Worm (Caenorhabditis elegans) whole organism, late embryonic: ENCODE results near the gene srbc-77.
"Not testable (repeated sequence)": the region's sequence is repeated elsewhere in the genome, so short reads cannot be mapped to it uniquely, and the experiment has no call there.

Source experiments
- K02D7.2 ChIP-seq: sonication (generic microtip); optimal IDR thresholded peaks from 2 replicates; lab custom pipeline; 2017; ENCODE audit warnings: mild to moderate bottlenecking, missing genetic modification characterization, missing compliant biosample characterization
- K09A11.1 ChIP-seq: sonication (generic microtip); optimal IDR thresholded peaks from 2 replicates; lab custom pipeline; 2017; ENCODE audit warnings: antibody characterized with exemption, mild to moderate bottlenecking, missing genetic modification characterization, missing compliant biosample characterization; ENCODE audit not compliant: insufficient read depth
- Y22D7AL.16 ChIP-seq: sonication (generic microtip); optimal IDR thresholded peaks from 2 replicates; lab custom pipeline; 2016; ENCODE audit warnings: missing genetic modification characterization, missing compliant biosample characterization
- ahr-1 ChIP-seq: sonication (generic microtip); optimal IDR thresholded peaks from 2 replicates; lab custom pipeline; 2016; ENCODE audit warnings: missing genetic modification characterization, missing compliant biosample characterization
- ama-1 ChIP-seq: fragments of 150-350 bp; optimal IDR thresholded peaks from 2 replicates; lab custom pipeline; 2014
- ceh-14 ChIP-seq: sonication (generic microtip); optimal IDR thresholded peaks from 2 replicates; lab custom pipeline; 2016; ENCODE audit warnings: missing genotype, missing genetic modification characterization, missing compliant biosample characterization
- ceh-19 ChIP-seq: fragments of 200-800 bp; sonication (Bioruptor generic); optimal IDR thresholded peaks from 2 replicates; lab custom pipeline; 2018; ENCODE audit warnings: mild to moderate bottlenecking, missing genetic modification characterization, missing compliant biosample characterization
- ceh-2 ChIP-seq: sonication (generic microtip); optimal IDR thresholded peaks from 2 replicates; lab custom pipeline; 2016; ENCODE audit warnings: missing genotype, missing genetic modification characterization, missing compliant biosample characterization
- ceh-22 ChIP-seq: sonication (generic microtip); optimal IDR thresholded peaks from 2 replicates; lab custom pipeline; 2017; ENCODE audit warnings: missing biosample characterization, missing genetic modification characterization
- ceh-30 ChIP-seq: fragments of 150-350 bp; optimal IDR thresholded peaks from 2 replicates; lab custom pipeline; 2014; ENCODE audit warnings: missing biosample characterization, missing genetic modification characterization
- ceh-34 ChIP-seq: sonication (generic microtip); optimal IDR thresholded peaks from 2 replicates; lab custom pipeline; 2016; ENCODE audit warnings: mild to moderate bottlenecking, missing genetic modification characterization, missing compliant biosample characterization
- ceh-48 ChIP-seq: sonication (generic microtip); optimal IDR thresholded peaks from 2 replicates; lab custom pipeline; 2016; ENCODE audit warnings: missing genetic modification characterization, inconsistent platforms, missing compliant biosample characterization
- ceh-6 ChIP-seq: fragments of 200-800 bp; sonication (Bioruptor generic); optimal IDR thresholded peaks from 2 replicates; lab custom pipeline; 2018; ENCODE audit warnings: mild to moderate bottlenecking, missing genetic modification characterization, missing compliant biosample characterization
- elt-2 ChIP-seq: sonication (generic microtip); optimal IDR thresholded peaks from 2 replicates; lab custom pipeline; 2016; ENCODE audit warnings: missing genetic modification reagents, missing genetic modification characterization, missing compliant biosample characterization
- elt-4 ChIP-seq: sonication (generic microtip); optimal IDR thresholded peaks from 2 replicates; lab custom pipeline; 2016; ENCODE audit warnings: missing genetic modification characterization, missing compliant biosample characterization
- ets-4 ChIP-seq: sonication (generic microtip); optimal IDR thresholded peaks from 2 replicates; lab custom pipeline; 2016; ENCODE audit warnings: missing genetic modification characterization, missing compliant biosample characterization
- fkh-6 ChIP-seq: sonication (generic microtip); optimal IDR thresholded peaks from 2 replicates; lab custom pipeline; 2016; ENCODE audit warnings: missing genetic modification characterization, missing compliant biosample characterization
- hlh-15 ChIP-seq: sonication (generic microtip); optimal IDR thresholded peaks from 2 replicates; lab custom pipeline; 2016; ENCODE audit warnings: missing genetic modification characterization, missing compliant biosample characterization
- hlh-30 ChIP-seq: sonication (generic microtip); optimal IDR thresholded peaks from 2 replicates; lab custom pipeline; 2017; ENCODE audit warnings: antibody characterized with exemption, missing genetic modification characterization, missing compliant biosample characterization; ENCODE audit not compliant: insufficient read depth
- hlh-6 ChIP-seq: sonication (generic microtip); optimal IDR thresholded peaks from 2 replicates; lab custom pipeline; 2016; ENCODE audit warnings: missing genotype, missing genetic modification characterization, missing compliant biosample characterization
- hlh-8 ChIP-seq: sonication (generic microtip); optimal IDR thresholded peaks from 2 replicates; lab custom pipeline; 2016; ENCODE audit warnings: missing genotype, missing genetic modification characterization, missing compliant biosample characterization
- lim-6 ChIP-seq: sonication (generic microtip); optimal IDR thresholded peaks from 2 replicates; lab custom pipeline; 2016; ENCODE audit warnings: missing genetic modification characterization, missing compliant biosample characterization
- lin-11 ChIP-seq: fragments of 200-800 bp; sonication (Bioruptor generic); optimal IDR thresholded peaks from 2 replicates; lab custom pipeline; 2018; ENCODE audit warnings: mild to moderate bottlenecking, missing genetic modification characterization, missing compliant biosample characterization
- madf-2 ChIP-seq: sonication (generic microtip); optimal IDR thresholded peaks from 2 replicates; lab custom pipeline; 2017; ENCODE audit warnings: missing genetic modification characterization, missing compliant biosample characterization
- nfya-1 ChIP-seq: sonication (generic microtip); optimal IDR thresholded peaks from 2 replicates; lab custom pipeline; 2017; ENCODE audit warnings: missing genetic modification characterization, mild to moderate bottlenecking, missing compliant biosample characterization, antibody characterized with exemption, moderate library complexity
- nhr-11 ChIP-seq: fragments of 150-350 bp; optimal IDR thresholded peaks from 2 replicates; lab custom pipeline; 2014; ENCODE audit warnings: missing biosample characterization, missing genetic modification characterization
- nhr-232 ChIP-seq: sonication (generic microtip); optimal IDR thresholded peaks from 2 replicates; lab custom pipeline; 2016; ENCODE audit warnings: missing genetic modification characterization, missing compliant biosample characterization
- npax-4 ChIP-seq: sonication (generic microtip); optimal IDR thresholded peaks from 2 replicates; lab custom pipeline; 2016; ENCODE audit warnings: missing genetic modification characterization, missing compliant biosample characterization
- odd-2 ChIP-seq: sonication (generic microtip); optimal IDR thresholded peaks from 2 replicates; lab custom pipeline; 2017; ENCODE audit warnings: antibody characterized with exemption, mild to moderate bottlenecking, missing genetic modification characterization, missing compliant biosample characterization
- pag-3 ChIP-seq: sonication (generic microtip); optimal IDR thresholded peaks from 2 replicates; lab custom pipeline; 2016; ENCODE audit warnings: missing compliant biosample characterization, missing genetic modification characterization, borderline replicate concordance
- pat-9 ChIP-seq: fragments of 200-800 bp; sonication (Bioruptor generic); optimal IDR thresholded peaks from 2 replicates; lab custom pipeline; 2018; ENCODE audit warnings: mild to moderate bottlenecking, missing genetic modification characterization, moderate library complexity, missing compliant biosample characterization
- pha-2 ChIP-seq: sonication (generic microtip); optimal IDR thresholded peaks from 2 replicates; lab custom pipeline; 2017; ENCODE audit warnings: mild to moderate bottlenecking, missing genetic modification characterization, missing compliant biosample characterization
- pha-4 ChIP-seq: fragments of 150-350 bp; optimal IDR thresholded peaks from 2 replicates; lab custom pipeline; 2018; ENCODE audit warnings: missing biosample characterization, missing genetic modification reagents, missing genetic modification characterization
- pros-1 ChIP-seq: fragments of 150-350 bp; optimal IDR thresholded peaks from 2 replicates; lab custom pipeline; 2014; ENCODE audit warnings: missing biosample characterization, missing genetic modification reagents, missing genetic modification characterization
- ref-2 ChIP-seq: sonication (generic microtip); optimal IDR thresholded peaks from 2 replicates; lab custom pipeline; 2016; ENCODE audit warnings: missing genetic modification characterization, missing compliant biosample characterization
- rnt-1 ChIP-seq: sonication (generic microtip); optimal IDR thresholded peaks from 2 replicates; lab custom pipeline; 2016; ENCODE audit warnings: missing genetic modification characterization, missing compliant biosample characterization
- sdc-2 ChIP-seq: sonication (generic microtip); optimal IDR thresholded peaks from 2 replicates; lab custom pipeline; 2016; ENCODE audit warnings: missing genotype, missing genetic modification characterization, missing compliant biosample characterization
- syd-9 ChIP-seq: sonication (generic microtip); optimal IDR thresholded peaks from 2 replicates; lab custom pipeline; 2016; ENCODE audit warnings: mild to moderate bottlenecking, missing genetic modification characterization, moderate library complexity, missing compliant biosample characterization
- tbx-2 ChIP-seq: sonication (generic microtip); optimal IDR thresholded peaks from 2 replicates; lab custom pipeline; 2016; ENCODE audit warnings: missing genetic modification characterization, missing compliant biosample characterization
- ttx-3 ChIP-seq: sonication (generic microtip); optimal IDR thresholded peaks from 2 replicates; lab custom pipeline; 2016; ENCODE audit warnings: missing genetic modification reagents, missing genetic modification characterization, missing compliant biosample characterization
- unc-42 ChIP-seq: sonication (generic microtip); optimal IDR thresholded peaks from 2 replicates; lab custom pipeline; 2016; ENCODE audit warnings: missing genotype, missing genetic modification characterization, missing compliant biosample characterization
- unc-86 ChIP-seq: sonication (generic microtip); optimal IDR thresholded peaks from 2 replicates; lab custom pipeline; 2016; ENCODE audit warnings: missing genetic modification characterization, missing compliant biosample characterization

Gene srbc-77

ce11 chrV:15897696-15898095 lies 32.3 kb upstream of the srbc-77 start, which contains the start of gene str-60:
str-60 (plus strand) TSS chrV:15897996.
- TF ChIP-seq lim-6 (tag; lab: Kevin White, UChicago) (no peak), tbx-2 (no peak), ref-2 (tag; lab: Kevin White, UChicago) (no peak), nfya-1 (tag; lab: Kevin White, UChicago) (no peak), odd-2 (tag; lab: Kevin White, UChicago) (no peak), npax-4 (tag; lab: Kevin White, UChicago) (no peak), pat-9 (tag; lab: Kevin White, UChicago) (no peak), ceh-22 (tag; lab: Kevin White, UChicago) (no peak), hlh-8 (tag; lab: Kevin White, UChicago) (no peak), pha-4 (tag; lab: Kevin White, UChicago) (no peak), hlh-30 (tag; lab: Kevin White, UChicago) (no peak), pag-3 (tag; lab: Kevin White, UChicago) (no peak)

- no peak for TF ChIP-seq unc-86 (tag; lab: Kevin White, UChicago)
- no peak for TF ChIP-seq pros-1
- no peak for TF ChIP-seq ceh-19 (GFP tag; lab: Kevin White, UChicago)
- TF ChIP-seq K02D7.2 (tag; lab: Kevin White, UChicago): no peak
- no peak for TF ChIP-seq unc-42 (tag; lab: Kevin White, UChicago)
- no peak for TF ChIP-seq ceh-2 (tag; lab: Kevin White, UChicago)
Observed at ce11 chrV:15899696-15900095, 30.3 kb upstream of the srbc-77 start, which contains the start of gene T06C12.14. T06C12.14 (plus strand) TSS chrV:15899996.

ce11 chrV:15900564-15900963 lies 29.4 kb upstream of the srbc-77 start:
- TF ChIP-seq ets-4 (tag; lab: Kevin White, UChicago): no peak
- no peak for TF ChIP-seq lin-11 (tag; lab: Kevin White, UChicago)
- no peak for TF ChIP-seq tbx-2
- TF ChIP-seq hlh-6 (tag; lab: Kevin White, UChicago): no peak
- no peak for TF ChIP-seq hlh-15 (tag; lab: Kevin White, UChicago)
- no peak for TF ChIP-seq nhr-232 (tag; lab: Kevin White, UChicago)
- TF ChIP-seq ref-2 (tag; lab: Kevin White, UChicago): no peak
- no peak for TF ChIP-seq pat-9 (tag; lab: Kevin White, UChicago)
- TF ChIP-seq ama-1 (lab: Kevin White, UChicago): no peak
- no peak for TF ChIP-seq Y22D7AL.16
- no peak for TF ChIP-seq K09A11.1 (tag; lab: Kevin White, UChicago)
- no peak for TF ChIP-seq madf-2 (tag; lab: Kevin White, UChicago)
- no peak for TF ChIP-seq unc-86 (tag; lab: Kevin White, UChicago)
- TF ChIP-seq elt-2 (tag; lab: Kevin White, UChicago): no peak
- TF ChIP-seq pros-1: no peak
- TF ChIP-seq ahr-1: no peak
- TF ChIP-seq fkh-6 (tag; lab: Kevin White, UChicago): no peak

- TF ChIP-seq pha-2; syd-9; unc-42 (tag; lab: Kevin White, UChicago): not testable (repeated sequence)
Observed at ce11 chrV:15905530-15905929, 24.5 kb upstream of the srbc-77 start, which contains the start of the genes F35E8.1 and F35E8.2. F35E8.1 (minus strand) TSS chrV:15905630. F35E8.2 (plus strand) TSS chrV:15905661.

- TF ChIP-seq ceh-14 (tag; lab: Kevin White, UChicago) (no peak), elt-4 (tag; lab: Kevin White, UChicago) (no peak), npax-4 (tag; lab: Kevin White, UChicago) (no peak), ceh-22 (tag; lab: Kevin White, UChicago) (no peak), K02D7.2 (tag; lab: Kevin White, UChicago) (no peak), rnt-1 (tag; lab: Kevin White, UChicago) (no peak), pros-1 (no peak), madf-2 (tag; lab: Kevin White, UChicago) (no peak), ceh-34 (tag; lab: Kevin White, UChicago) (no peak), lin-11 (tag; lab: Kevin White, UChicago) (no peak), ttx-3 (tag; lab: Kevin White, UChicago) (no peak), ceh-6 (GFP tag; lab: Kevin White, UChicago) (no peak), hlh-6 (tag; lab: Kevin White, UChicago) (no peak), ceh-30 (no peak), ets-4 (tag; lab: Kevin White, UChicago) (no peak), ceh-48 (no peak), sdc-2 (tag; lab: Kevin White, UChicago) (no peak), fkh-6 (tag; lab: Kevin White, UChicago) (no peak), nhr-11 (tag; lab: Kevin White, UChicago) (no peak), Y22D7AL.16 (no peak)
- TF ChIP-seq, all 69 proteins: peak for 0
Observed at ce11 chrV:15911848-15912247, 18.1 kb upstream of the srbc-77 start, which contains the start of gene F35E8.6. F35E8.6 (plus strand) TSS chrV:15912148.
